Worm (Caenorhabditis elegans): ENCODE results near the gene mans-3.

mans-3 gene

ce11 chrX:5150389-5150788 lies 14.8 kb upstream of the mans-3 start, which contains the start of gene dpy-8:
dpy-8 (minus strand) TSS chrX:5150476.
- no peak for TF ChIP-seq madf-3 (GFP tag; IDR thresholded peaks at IDR 0.05)
- TF ChIP-seq B0261.1 (tag; optimal IDR thresholded peaks at IDR 0.05) = no peak
- no peak for TF ChIP-seq rpc-1 (optimal IDR thresholded peaks at IDR 0.05)
- no peak for TF ChIP-seq rpc-1 (tag; optimal IDR thresholded peaks at IDR 0.05)
- no peak for TF ChIP-seq ztf-28 (GFP tag; IDR thresholded peaks at IDR 0.05)
- TF ChIP-seq Y67H2A.10 (GFP tag; conservative IDR thresholded peaks at IDR 0.05) = no peak
- no peak for TF ChIP-seq akir-1 (GFP tag; optimal IDR thresholded peaks at IDR 0.05)
- TF ChIP-seq pha-4 (tag; optimal IDR thresholded peaks at IDR 0.05) = no peak
- no peak for TF ChIP-seq aptf-3 (GFP tag; IDR thresholded peaks at IDR 0.05)
- TF ChIP-seq unc-62 (GFP tag; optimal IDR thresholded peaks at IDR 0.05) = no peak
- TF ChIP-seq bed-2 (GFP tag; IDR thresholded peaks at IDR 0.05) = no peak
- TF ChIP-seq ztf-18 (tag; optimal IDR thresholded peaks at IDR 0.05) = no peak
- TF ChIP-seq him-1 (tag; optimal IDR thresholded peaks at IDR 0.05) = no peak

- TF ChIP-seq egl-44 (GFP tag; IDR thresholded peaks at IDR 0.05) (no peak), ama-1 (optimal IDR thresholded peaks at IDR 0.05) (no peak), ama-1 (GFP tag; optimal IDR thresholded peaks at IDR 0.05) (no peak), egl-18 (GFP tag; IDR thresholded peaks at IDR 0.05) (no peak)
Observed at ce11 chrX:5151403-5151802, 13.8 kb upstream of the mans-3 start.

- TF ChIP-seq Y95B8A.8 (GFP tag; IDR thresholded peaks at IDR 0.05) = no peak
- TF ChIP-seq hlh-12 (tag; optimal IDR thresholded peaks at IDR 0.05) = no peak
- TF ChIP-seq hsf-1 (GFP tag; IDR thresholded peaks at IDR 0.05) = no peak
- TF ChIP-seq ceh-27 (GFP tag; optimal IDR thresholded peaks at IDR 0.05) = no peak
- TF ChIP-seq mcd-1 (GFP tag; IDR thresholded peaks at IDR 0.05) = no peak
- TF ChIP-seq snpc-3.4 (tag; optimal IDR thresholded peaks at IDR 0.05) = no peak
- no peak for TF ChIP-seq madf-10 (tag; optimal IDR thresholded peaks at IDR 0.05)
- no peak for TF ChIP-seq tbp1 (GFP tag; optimal IDR thresholded peaks at IDR 0.05)
- TF ChIP-seq bed-1 (GFP tag; IDR thresholded peaks at IDR 0.05) = no peak
- TF ChIP-seq somi-1 (GFP tag; optimal IDR thresholded peaks at IDR 0.05) = no peak
- TF ChIP-seq attf-3 (GFP tag; conservative IDR thresholded peaks at IDR 0.05) = no peak
- no peak for TF ChIP-seq egl-18 (GFP tag; IDR thresholded peaks at IDR 0.05)
- no peak for TF ChIP-seq chd-7 (tag; optimal IDR thresholded peaks at IDR 0.05)
- no peak for TF ChIP-seq ccch-3 (GFP tag; optimal IDR thresholded peaks at IDR 0.05)
- TF ChIP-seq athp-1 (tag; optimal IDR thresholded peaks at IDR 0.05) = no peak
- TF ChIP-seq nhr-80 (tag; optimal IDR thresholded peaks at IDR 0.05) = no peak
- no peak for TF ChIP-seq unc-130 (GFP tag; optimal IDR thresholded peaks at IDR 0.05)
- no peak for TF ChIP-seq fkh-3 (tag; optimal IDR thresholded peaks at IDR 0.05)
- TF ChIP-seq atf-7 (tag; optimal IDR thresholded peaks at IDR 0.05) = no peak
- TF ChIP-seq snpc-4 (GFP tag; optimal IDR thresholded peaks at IDR 0.05) = no peak
- TF ChIP-seq snpc-4 (tag; optimal IDR thresholded peaks at IDR 0.05) = no peak
Observed at ce11 chrX:5151866-5152265, 13.3 kb upstream of the mans-3 start.

- TF ChIP-seq sdz-38 (tag; optimal IDR thresholded peaks at IDR 0.05) (no peak), pha-4 (tag; optimal IDR thresholded peaks at IDR 0.05) (no peak), tbp1 (GFP tag; optimal IDR thresholded peaks at IDR 0.05) (no peak), somi-1 (GFP tag; optimal IDR thresholded peaks at IDR 0.05) (no peak), aptf-3 (GFP tag; IDR thresholded peaks at IDR 0.05) (no peak), F22D6.2 (tag; optimal IDR thresholded peaks at IDR 0.05) (no peak), snpc-1.1 (tag; optimal IDR thresholded peaks at IDR 0.05; ENCODE audit: insufficient read depth) (no peak), mes-4 (tag; optimal IDR thresholded peaks at IDR 0.05) (no peak), B0336.3 (GFP tag; IDR thresholded peaks at IDR 0.05) (no peak), nhr-179 (tag; optimal IDR thresholded peaks at IDR 0.05) (no peak), ceh-40 (GFP tag; IDR thresholded peaks at IDR 0.05) (no peak), ztf-3 (GFP tag; optimal IDR thresholded peaks at IDR 0.05) (no peak), repo-1 (tag; optimal IDR thresholded peaks at IDR 0.05) (no peak), F23B12.7 (tag; optimal IDR thresholded peaks at IDR 0.05; ENCODE audit: insufficient read depth) (no peak), unc-130 (GFP tag; optimal IDR thresholded peaks at IDR 0.05) (no peak), D2030.7 (GFP tag; IDR thresholded peaks at IDR 0.05) (no peak), ztf-28 (GFP tag; IDR thresholded peaks at IDR 0.05) (no peak), rpc-1 (optimal IDR thresholded peaks at IDR 0.05) (no peak), rpc-1 (tag; optimal IDR thresholded peaks at IDR 0.05) (no peak)
Observed at ce11 chrX:5152931-5153330, 12.3 kb upstream of the mans-3 start.
